Worm (Caenorhabditis elegans): ENCODE data around the gene C17G10.13.

C17G10.13 gene

DNA sequence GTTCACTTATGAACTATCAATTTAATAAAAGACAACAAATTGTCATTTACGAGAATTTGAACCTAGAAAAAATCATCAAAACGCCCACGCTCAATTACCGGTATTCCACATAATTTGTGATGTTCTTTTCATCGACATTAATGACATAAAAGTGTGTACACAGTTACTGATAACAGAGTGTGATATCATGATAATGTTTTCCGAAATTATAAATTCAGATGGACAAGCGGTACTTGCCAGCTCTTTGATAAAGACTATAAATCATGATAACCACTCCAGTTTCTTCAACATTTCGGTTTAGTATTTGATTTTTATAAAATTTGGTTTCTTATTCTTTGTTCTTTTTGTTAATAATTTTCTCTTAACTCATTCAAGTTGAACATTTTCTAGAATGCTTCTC is 3.8 kb downstream of the C17G10.13 start, which contains the start of gene lys-8:
TSS of gene lys-8 (plus strand) at position 391 of the 400 bp plus-strand sequence.
- TF ChIP-seq cog-1 (tag; optimal IDR thresholded peaks at IDR 0.05) (no peak), ztf-23 (GFP tag; IDR thresholded peaks at IDR 0.05) (no peak), flt-1 (GFP tag; IDR thresholded peaks at IDR 0.05) (no peak), ref-1 (GFP tag; conservative IDR thresholded peaks at IDR 0.05) (no peak)

DNA sequence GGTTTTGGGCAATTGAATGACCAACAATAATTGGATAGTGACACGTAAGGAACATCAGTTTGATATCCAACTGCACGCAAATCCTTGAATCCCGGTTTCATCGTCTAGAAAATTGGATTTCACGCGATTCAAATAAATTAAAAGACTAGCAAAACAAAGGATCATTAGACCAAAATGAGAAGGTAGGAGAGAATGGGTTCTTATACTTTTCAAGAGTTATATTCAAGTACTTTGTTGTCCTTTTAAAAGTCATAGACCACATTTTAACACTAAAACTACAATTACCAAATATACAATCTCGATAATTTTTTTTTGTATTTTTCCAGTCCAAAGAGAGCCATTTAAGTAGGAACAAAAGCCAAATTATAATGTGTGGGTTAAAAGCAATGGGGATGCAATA is 7.3 kb downstream of the C17G10.13 start, which contains the start of gene T25E4.2:
TSS of gene T25E4.2 (minus strand) at position 101 of the 400 bp plus-strand sequence.
- no peak for TF ChIP-seq cog-1 (tag; optimal IDR thresholded peaks at IDR 0.05)
- TF ChIP-seq ztf-23 (GFP tag; IDR thresholded peaks at IDR 0.05): no peak
- TF ChIP-seq tab-1 (GFP tag; IDR thresholded peaks at IDR 0.05): no peak
- no peak for TF ChIP-seq flt-1 (GFP tag; IDR thresholded peaks at IDR 0.05)
- TF ChIP-seq T22C8.4 (GFP tag; IDR thresholded peaks at IDR 0.05): no peak
- no peak for TF ChIP-seq med-1 (GFP tag; optimal IDR thresholded peaks at IDR 0.05; ENCODE audit: insufficient read depth)
- TF ChIP-seq ztf-29 (GFP tag; IDR thresholded peaks at IDR 0.05): no peak
- TF ChIP-seq ref-1 (GFP tag; conservative IDR thresholded peaks at IDR 0.05): no peak
- no peak for TF ChIP-seq klf-2 (GFP tag; conservative IDR thresholded peaks at IDR 0.05)

ce11 chrII:5579236-5579635 is 10.4 kb downstream of the C17G10.13 start:
- TF ChIP-seq T22C8.4 (GFP tag; IDR thresholded peaks at IDR 0.05) (no peak), cog-1 (tag; optimal IDR thresholded peaks at IDR 0.05) (no peak), flt-1 (GFP tag; IDR thresholded peaks at IDR 0.05) (no peak), tab-1 (GFP tag; IDR thresholded peaks at IDR 0.05) (no peak), klf-2 (GFP tag; conservative IDR thresholded peaks at IDR 0.05) (no peak), ztf-29 (GFP tag; IDR thresholded peaks at IDR 0.05) (no peak), med-1 (GFP tag; optimal IDR thresholded peaks at IDR 0.05; ENCODE audit: insufficient read depth) (no peak), ref-1 (GFP tag; conservative IDR thresholded peaks at IDR 0.05) (no peak)

- TF ChIP-seq T22C8.4 (GFP tag; IDR thresholded peaks at IDR 0.05): no peak
- TF ChIP-seq cog-1 (tag; optimal IDR thresholded peaks at IDR 0.05): no peak
- TF ChIP-seq med-1 (GFP tag; optimal IDR thresholded peaks at IDR 0.05; ENCODE audit: insufficient read depth): no peak
- no peak for TF ChIP-seq ztf-23 (GFP tag; IDR thresholded peaks at IDR 0.05)
- no peak for TF ChIP-seq tab-1 (GFP tag; IDR thresholded peaks at IDR 0.05)
- TF ChIP-seq ref-1 (GFP tag; conservative IDR thresholded peaks at IDR 0.05): no peak
- no peak for TF ChIP-seq klf-2 (GFP tag; conservative IDR thresholded peaks at IDR 0.05)
- TF ChIP-seq flt-1 (GFP tag; IDR thresholded peaks at IDR 0.05): no peak
- TF ChIP-seq ztf-29 (GFP tag; IDR thresholded peaks at IDR 0.05): no peak
Measured at ce11 chrII:5578714-5579113, 10.9 kb downstream of the C17G10.13 start.

DNA sequence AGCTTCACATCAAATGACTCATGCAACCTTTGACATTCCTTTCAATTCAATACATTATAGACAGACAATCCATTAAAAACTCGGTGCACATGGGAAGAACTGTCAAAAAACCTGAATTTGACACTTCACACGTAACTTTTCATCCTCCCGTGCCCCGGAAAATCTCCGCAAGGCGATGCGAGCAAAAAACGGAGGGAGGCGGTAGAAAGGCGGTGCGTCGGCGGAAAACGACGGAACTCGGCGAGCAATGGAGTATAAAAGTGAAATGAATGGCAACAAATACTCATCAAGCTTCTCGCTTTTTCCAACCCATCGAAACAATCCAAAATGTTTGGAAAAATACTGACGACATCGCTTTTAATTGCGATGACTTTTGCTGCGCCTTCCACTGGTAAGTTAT is 11.6 kb downstream of the C17G10.13 start, which contains the start of gene T25E4.1:
TSS of gene T25E4.1 (plus strand) at position 301 of the 400 bp plus-strand sequence.
- TF ChIP-seq ztf-23 (GFP tag; IDR thresholded peaks at IDR 0.05): no peak
- TF ChIP-seq tab-1 (GFP tag; IDR thresholded peaks at IDR 0.05): no peak
- TF ChIP-seq cog-1 (tag; optimal IDR thresholded peaks at IDR 0.05): no peak
- TF ChIP-seq T22C8.4 (GFP tag; IDR thresholded peaks at IDR 0.05): no peak
- TF ChIP-seq ztf-29 (GFP tag; IDR thresholded peaks at IDR 0.05): no peak
- TF ChIP-seq flt-1 (GFP tag; IDR thresholded peaks at IDR 0.05): no peak
- TF ChIP-seq ref-1 (GFP tag; conservative IDR thresholded peaks at IDR 0.05): no peak
- no peak for TF ChIP-seq med-1 (GFP tag; optimal IDR thresholded peaks at IDR 0.05; ENCODE audit: insufficient read depth)
- TF ChIP-seq klf-2 (GFP tag; conservative IDR thresholded peaks at IDR 0.05): no peak

DNA sequence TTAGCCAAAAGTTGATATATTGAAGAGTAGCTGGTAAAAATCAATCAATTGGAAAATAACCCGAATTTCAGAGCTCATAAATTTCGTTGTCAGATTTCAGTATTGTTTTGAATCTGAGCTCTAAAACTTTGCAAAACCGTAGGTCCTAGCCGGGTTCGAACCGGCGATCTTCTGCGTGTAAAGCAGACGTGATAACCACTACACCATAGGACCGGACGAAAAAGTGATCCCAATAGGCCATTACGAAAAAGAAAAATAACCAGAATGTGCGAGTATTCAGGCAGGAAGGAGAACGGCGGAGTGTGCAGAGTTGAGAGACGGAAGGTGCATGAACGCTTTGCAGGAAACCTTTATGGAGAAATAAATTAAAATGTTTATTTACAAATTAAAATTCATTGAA is 12.5 kb downstream of the C17G10.13 start:
- TF ChIP-seq ztf-23 (GFP tag; IDR thresholded peaks at IDR 0.05) (peak; percentile 73), T22C8.4 (GFP tag; IDR thresholded peaks at IDR 0.05) (peak; percentile 49; the same call in 1 of the 2 replicates), klf-2 (GFP tag; conservative IDR thresholded peaks at IDR 0.05) (0 out of 2 replicates have a peak, but pooled peaks have one; percentile 22), flt-1 (GFP tag; IDR thresholded peaks at IDR 0.05) (peak; percentile 87), tab-1 (GFP tag; IDR thresholded peaks at IDR 0.05) (peak; percentile 78), med-1 (GFP tag; optimal IDR thresholded peaks at IDR 0.05; ENCODE audit: insufficient read depth) (no peak), ref-1 (GFP tag; conservative IDR thresholded peaks at IDR 0.05) (no peak)

DNA sequence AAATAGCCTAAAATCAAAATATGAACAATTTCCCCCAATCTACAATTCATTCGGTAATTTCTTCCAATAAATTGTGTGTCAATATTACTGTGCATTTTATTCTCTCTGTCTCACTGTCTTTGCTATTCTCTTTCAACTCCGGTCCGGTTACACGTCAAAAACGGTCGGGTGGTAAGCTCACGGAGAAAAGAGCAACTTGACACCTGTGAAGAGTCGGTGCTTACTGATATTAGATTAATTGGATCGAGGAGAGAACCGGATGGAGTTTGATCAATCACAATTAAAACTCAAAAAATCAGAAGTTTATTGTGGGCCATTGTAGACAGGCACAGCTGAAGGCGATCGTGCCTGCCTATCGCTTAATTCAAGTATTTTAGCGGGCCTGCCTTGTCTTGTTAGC is 14.7 kb downstream of the C17G10.13 start:
- TF ChIP-seq ztf-23 (GFP tag; IDR thresholded peaks at IDR 0.05): no peak
- TF ChIP-seq klf-2 (GFP tag; conservative IDR thresholded peaks at IDR 0.05): no peak
- no peak for TF ChIP-seq tab-1 (GFP tag; IDR thresholded peaks at IDR 0.05)
- TF ChIP-seq T22C8.4 (GFP tag; IDR thresholded peaks at IDR 0.05): no peak
- TF ChIP-seq ztf-29 (GFP tag; IDR thresholded peaks at IDR 0.05): no peak
- no peak for TF ChIP-seq cog-1 (tag; optimal IDR thresholded peaks at IDR 0.05)
- no peak for TF ChIP-seq ref-1 (GFP tag; conservative IDR thresholded peaks at IDR 0.05)
- no peak for TF ChIP-seq med-1 (GFP tag; optimal IDR thresholded peaks at IDR 0.05; ENCODE audit: insufficient read depth)
- TF ChIP-seq flt-1 (GFP tag; IDR thresholded peaks at IDR 0.05): no peak

ce11 chrII:5572082-5572746 is 17.4 kb downstream of the C17G10.13 start:
- no peak for TF ChIP-seq cog-1 (tag; optimal IDR thresholded peaks at IDR 0.05)
- no peak for TF ChIP-seq ztf-23 (GFP tag; IDR thresholded peaks at IDR 0.05)
- TF ChIP-seq ref-1 (GFP tag; conservative IDR thresholded peaks at IDR 0.05): no peak
- TF ChIP-seq klf-2 (GFP tag; conservative IDR thresholded peaks at IDR 0.05): no peak
- TF ChIP-seq tab-1 (GFP tag; IDR thresholded peaks at IDR 0.05): no peak
- no peak for TF ChIP-seq T22C8.4 (GFP tag; IDR thresholded peaks at IDR 0.05)
- TF ChIP-seq flt-1 (GFP tag; IDR thresholded peaks at IDR 0.05): no peak
- TF ChIP-seq ztf-29 (GFP tag; IDR thresholded peaks at IDR 0.05): no peak
- TF ChIP-seq med-1 (GFP tag; optimal IDR thresholded peaks at IDR 0.05; ENCODE audit: insufficient read depth): no peak

- no peak for TF ChIP-seq cog-1 (tag; optimal IDR thresholded peaks at IDR 0.05)
- TF ChIP-seq ztf-23 (GFP tag; IDR thresholded peaks at IDR 0.05): no peak
- no peak for TF ChIP-seq ref-1 (GFP tag; conservative IDR thresholded peaks at IDR 0.05)
- no peak for TF ChIP-seq klf-2 (GFP tag; conservative IDR thresholded peaks at IDR 0.05)
- TF ChIP-seq med-1 (GFP tag; optimal IDR thresholded peaks at IDR 0.05; ENCODE audit: insufficient read depth): no peak
- no peak for TF ChIP-seq T22C8.4 (GFP tag; IDR thresholded peaks at IDR 0.05)
- no peak for TF ChIP-seq tab-1 (GFP tag; IDR thresholded peaks at IDR 0.05)
- no peak for TF ChIP-seq ztf-29 (GFP tag; IDR thresholded peaks at IDR 0.05)
- no peak for TF ChIP-seq flt-1 (GFP tag; IDR thresholded peaks at IDR 0.05)
Measured at ce11 chrII:5570272-5570671, 19.3 kb downstream of the C17G10.13 start, which contains the start of the genes C17C3.1 and C17C3.15. Gene C17C3.1, plus strand, starts transcription at chrII:5570572. Gene C17C3.15, plus strand, starts transcription at chrII:5570654.

Data from whole organism, midembryonic.